Worm (Caenorhabditis elegans): ENCODE results near the gene Y59E9AL.8.
"Not testable (repeated sequence)": the region's sequence is repeated elsewhere in the genome, so short reads cannot be mapped to it uniquely, and the experiment has no call there.

- TF ChIP-seq nhr-77, mef-2, nhr-12 (tag; optimal IDR thresholded peaks at IDR 0.05): not testable (repeated sequence)
These were observed 2.4 kb upstream of the Y59E9AL.8 start, which contains the start of gene nsph-4.1 for ce11 chrIV:5226552-5226951.

All from whole organism, L1 larva.